Fruit fly (Drosophila melanogaster) whole organism, embryonic: ENCODE data around the gene CG11700.

Source experiments
- Adf1 ChIP-seq: fragments of 200-800 bp; sonication (Bioruptor generic); IDR thresholded peaks from 2 replicates; pipeline ENCODE4 v1.3.6; 2022; ENCODE audit warnings: missing biosample characterization, missing genetic modification characterization
- CG10565 ChIP-seq: fragments of 200-800 bp; sonication (Bioruptor generic); optimal IDR thresholded peaks from 3 replicates; lab custom pipeline; 2016; ENCODE audit warnings: missing biosample characterization, mild to moderate bottlenecking, missing genetic modification characterization
- CG11085 ChIP-seq: fragments of 200-800 bp; sonication (Bioruptor generic); IDR thresholded peaks from 2 replicates; pipeline ENCODE4 v1.3.6; 2022; ENCODE audit warnings: missing biosample characterization, missing genetic modification characterization
- CG12219 ChIP-seq: fragments of 200-800 bp; sonication (Bioruptor generic); optimal IDR thresholded peaks from 3 replicates; lab custom pipeline; 2018; ENCODE audit warnings: missing biosample characterization, mild to moderate bottlenecking, missing genetic modification characterization
- CG12744 ChIP-seq: fragments of 200-800 bp; sonication (Bioruptor generic); optimal IDR thresholded peaks from 2 replicates; lab custom pipeline; 2016; ENCODE audit warnings: missing biosample characterization, missing genetic modification characterization
- CG15696 ChIP-seq: fragments of 200-800 bp; sonication (Bioruptor generic); optimal IDR thresholded peaks from 2 replicates; lab custom pipeline; 2019; ENCODE audit warnings: missing biosample characterization, mild to moderate bottlenecking, missing genetic modification characterization, moderate library complexity
- CG17568 ChIP-seq: fragments of 200-800 bp; sonication (Bioruptor generic); optimal IDR thresholded peaks from 2 replicates; lab custom pipeline; 2018; ENCODE audit warnings: missing biosample characterization, mild to moderate bottlenecking, missing genetic modification characterization, moderate library complexity
- CG17802 ChIP-seq: fragments of 200-800 bp; sonication (Bioruptor generic); optimal IDR thresholded peaks from 2 replicates; lab custom pipeline; 2018; ENCODE audit warnings: missing biosample characterization, mild to moderate bottlenecking, missing genetic modification characterization, moderate library complexity
- CG1832 ChIP-seq: fragments of 200-800 bp; sonication (Bioruptor generic); optimal IDR thresholded peaks from 2 replicates; lab custom pipeline; 2017; ENCODE audit warnings: missing biosample characterization, mild to moderate bottlenecking, missing genetic modification characterization, inconsistent platforms
- CG3163 ChIP-seq: fragments of 200-800 bp; sonication (Bioruptor generic); optimal IDR thresholded peaks from 3 replicates; lab custom pipeline; 2016; ENCODE audit warnings: missing biosample characterization, missing genetic modification characterization
- CG4424 ChIP-seq: fragments of 200-800 bp; sonication (Bioruptor generic); optimal IDR thresholded peaks from 3 replicates; lab custom pipeline; 2016; ENCODE audit warnings: missing biosample characterization, missing genetic modification characterization
- CG4820 ChIP-seq: fragments of 200-800 bp; sonication (Bioruptor generic); optimal IDR thresholded peaks from 3 replicates; lab custom pipeline; 2016; ENCODE audit warnings: missing biosample characterization, missing genetic modification characterization
- CG5180 ChIP-seq: fragments of 200-800 bp; sonication (Bioruptor generic); optimal IDR thresholded peaks from 3 replicates; lab custom pipeline; 2017; ENCODE audit warnings: missing biosample characterization, missing genetic modification characterization, mild to moderate bottlenecking, moderate library complexity, missing genetic modification reagents
- CG8478 ChIP-seq: fragments of >200 bp; optimal IDR thresholded peaks from 2 replicates; lab custom pipeline; 2018
- CG9215 ChIP-seq: fragments of 200-800 bp; sonication (Bioruptor generic); IDR thresholded peaks from 2 replicates; pipeline ENCODE4 v1.3.6; 2022; ENCODE audit warnings: missing biosample characterization, missing genetic modification characterization
- CG9437 ChIP-seq: fragments of 200-800 bp; sonication (Bioruptor generic); optimal IDR thresholded peaks from 2 replicates; lab custom pipeline; 2018; ENCODE audit warnings: missing biosample characterization, mild to moderate bottlenecking, missing genetic modification characterization
- D ChIP-seq, 2 experiments: fragments of 200-800 bp in 1 of 2; fragments of >200 bp in 1 of 2; sonication (Bioruptor generic) in 1 of 2; optimal IDR thresholded peaks; 2 replicates in 1 of 2; 3 replicates in 1 of 2; lab custom pipeline; 2017; ENCODE audit warnings: mild to moderate bottlenecking in 1 of 2, missing biosample characterization in 1 of 2, missing genetic modification characterization in 1 of 2, missing genetic modification reagents in 1 of 2
- E2f2 ChIP-seq: fragments of 200-800 bp; sonication (Bioruptor generic); IDR thresholded peaks from 2 replicates; pipeline ENCODE4 v1.3.6; 2022; ENCODE audit warnings: missing biosample characterization, missing genetic modification characterization
- ERR ChIP-seq: fragments of 200-800 bp; sonication (Bioruptor generic); optimal IDR thresholded peaks from 2 replicates; lab custom pipeline; 2016; ENCODE audit warnings: missing biosample characterization, missing genetic modification characterization
- GATAe ChIP-seq: fragments of 200-800 bp; sonication (Bioruptor generic); conservative IDR thresholded peaks from 2 replicates; pipeline ENCODE4 v1.3.6; 2022; ENCODE audit warnings: missing biosample characterization, missing genetic modification characterization
- Hand ChIP-seq: fragments of 200-800 bp; sonication (Bioruptor generic); optimal IDR thresholded peaks from 2 replicates; lab custom pipeline; 2017; ENCODE audit warnings: mild to moderate bottlenecking, missing biosample characterization, missing genetic modification reagents, missing genetic modification characterization
- Hr3 ChIP-seq: fragments of 200-800 bp; sonication (Bioruptor generic); optimal IDR thresholded peaks from 3 replicates; lab custom pipeline; 2016; ENCODE audit warnings: missing biosample characterization, missing genetic modification characterization
- Hr51 ChIP-seq, 2 experiments: fragments of 200-800 bp; sonication (Bioruptor generic); optimal IDR thresholded peaks; 2 replicates in 1 of 2; 3 replicates in 1 of 2; lab custom pipeline; 2016 to 2018; ENCODE audit warnings: missing biosample characterization in 2 of 2, missing genetic modification characterization in 2 of 2, mild to moderate bottlenecking in 1 of 2, moderate library complexity in 1 of 2
- MESR4 ChIP-seq: fragments of 200-800 bp; sonication (Bioruptor generic); optimal IDR thresholded peaks from 2 replicates; lab custom pipeline; 2018; ENCODE audit warnings: missing biosample characterization, mild to moderate bottlenecking, missing genetic modification characterization, moderate library complexity
- Meics ChIP-seq: fragments of 200-800 bp; sonication (Bioruptor generic); optimal IDR thresholded peaks from 2 replicates; lab custom pipeline; 2017; ENCODE audit warnings: missing biosample characterization, mild to moderate bottlenecking, missing genetic modification characterization
- Myb ChIP-seq: fragments of 200-800 bp; sonication (Bioruptor generic); optimal IDR thresholded peaks from 2 replicates; lab custom pipeline; 2016; ENCODE audit warnings: missing biosample characterization, missing genetic modification characterization
- Opbp ChIP-seq: fragments of 200-800 bp; sonication (Bioruptor generic); IDR thresholded peaks from 3 replicates; pipeline ENCODE4 v1.3.6; 2022; ENCODE audit warnings: missing biosample characterization, missing genetic modification characterization; ENCODE audit not compliant: partially characterized antibody
- Sox100B ChIP-seq: fragments of 200-800 bp; sonication (Bioruptor generic); optimal IDR thresholded peaks from 3 replicates; lab custom pipeline; 2018; ENCODE audit warnings: missing biosample characterization, mild to moderate bottlenecking, missing genetic modification characterization
- Spps ChIP-seq: fragments of 200-800 bp; sonication (Bioruptor generic); optimal IDR thresholded peaks from 2 replicates; lab custom pipeline; 2018; ENCODE audit warnings: missing biosample characterization, mild to moderate bottlenecking, missing genetic modification characterization
- Tbp ChIP-seq: fragments of >200 bp; optimal IDR thresholded peaks from 2 replicates; lab custom pipeline; 2018; ENCODE audit warnings: missing biosample characterization, missing genetic modification characterization
- YL-1 ChIP-seq: fragments of 200-800 bp; sonication (Bioruptor generic); optimal IDR thresholded peaks from 3 replicates; lab custom pipeline; 2017; ENCODE audit warnings: missing biosample characterization, mild to moderate bottlenecking, missing genetic modification characterization
- caup ChIP-seq: fragments of 200-800 bp; sonication (Bioruptor generic); optimal IDR thresholded peaks from 3 replicates; lab custom pipeline; 2017; ENCODE audit warnings: missing biosample characterization, mild to moderate bottlenecking, missing genetic modification characterization, moderate library complexity; ENCODE audit not compliant: severe bottlenecking
- dmrt11E ChIP-seq: fragments of 200-800 bp; sonication (Bioruptor generic); optimal IDR thresholded peaks from 3 replicates; lab custom pipeline; 2018; ENCODE audit warnings: missing biosample characterization, mild to moderate bottlenecking, missing genetic modification characterization, moderate library complexity
- en ChIP-seq: fragments of 200-800 bp; sonication (Bioruptor generic); optimal IDR thresholded peaks from 2 replicates; lab custom pipeline; 2016; ENCODE audit warnings: missing biosample characterization, missing genetic modification characterization
- ewg ChIP-seq: fragments of 200-800 bp; sonication (Bioruptor generic); optimal IDR thresholded peaks from 3 replicates; lab custom pipeline; 2017; ENCODE audit warnings: mild to moderate bottlenecking, missing biosample characterization, missing genetic modification reagents, missing genetic modification characterization
- fd102C ChIP-seq: fragments of 200-800 bp; sonication (Bioruptor generic); optimal IDR thresholded peaks from 2 replicates; lab custom pipeline; 2018; ENCODE audit warnings: missing biosample characterization, mild to moderate bottlenecking, missing genetic modification characterization, moderate library complexity
- grau ChIP-seq: fragments of 200-800 bp; optimal IDR thresholded peaks from 3 replicates; lab custom pipeline; 2019; ENCODE audit warnings: missing biosample characterization, mild to moderate bottlenecking, missing genetic modification characterization, moderate library complexity
- gro ChIP-seq: fragments of 200-800 bp; sonication (Bioruptor generic); optimal IDR thresholded peaks from 2 replicates; lab custom pipeline; 2016; ENCODE audit warnings: missing biosample characterization, missing genetic modification characterization
- jigr1 ChIP-seq: fragments of 200-800 bp; sonication (Bioruptor generic); IDR thresholded peaks from 3 replicates; pipeline ENCODE4 v1.3.6; 2022; ENCODE audit warnings: missing biosample characterization, missing genetic modification characterization
- pita ChIP-seq: fragments of 200-800 bp; sonication (Bioruptor generic); optimal IDR thresholded peaks from 2 replicates; lab custom pipeline; 2017; ENCODE audit warnings: missing biosample characterization, mild to moderate bottlenecking, missing genetic modification characterization
- pum ChIP-seq: fragments of 200-800 bp; sonication (Bioruptor generic); optimal IDR thresholded peaks from 2 replicates; lab custom pipeline; 2016; ENCODE audit warnings: missing biosample characterization, missing genetic modification characterization
- salm ChIP-seq: fragments of 200-800 bp; sonication (Bioruptor generic); optimal IDR thresholded peaks from 2 replicates; lab custom pipeline; 2018; ENCODE audit warnings: missing biosample characterization, mild to moderate bottlenecking, missing genetic modification characterization
- schlank ChIP-seq: fragments of 200-800 bp; sonication (Bioruptor generic); optimal IDR thresholded peaks from 2 replicates; lab custom pipeline; 2018; ENCODE audit warnings: missing biosample characterization, mild to moderate bottlenecking, missing genetic modification characterization
- slp2 ChIP-seq: fragments of 200-800 bp; sonication (Bioruptor generic); optimal IDR thresholded peaks from 2 replicates; lab custom pipeline; 2016; ENCODE audit warnings: missing biosample characterization, missing genetic modification characterization
- tgo ChIP-seq: fragments of 200-800 bp; sonication (Bioruptor generic); IDR thresholded peaks from 3 replicates; pipeline ENCODE4 v1.3.6; 2022; ENCODE audit warnings: missing biosample characterization, missing genetic modification characterization
- trh ChIP-seq: fragments of 200-800 bp; sonication (Bioruptor generic); optimal IDR thresholded peaks from 2 replicates; lab custom pipeline; 2016; ENCODE audit warnings: missing biosample characterization, missing genetic modification characterization
- tx ChIP-seq: fragments of 200-800 bp; sonication (Bioruptor generic); optimal IDR thresholded peaks from 2 replicates; lab custom pipeline; 2016; ENCODE audit warnings: missing biosample characterization, missing genetic modification characterization
- usp ChIP-seq: fragments of >200 bp; optimal IDR thresholded peaks from 2 replicates; lab custom pipeline; 2017; ENCODE audit warnings: missing biosample characterization, missing genetic modification characterization
- zfh1 ChIP-seq: fragments of 200-800 bp; sonication (Bioruptor generic); IDR thresholded peaks from 3 replicates; pipeline ENCODE4 v1.3.6; 2022; ENCODE audit warnings: missing biosample characterization, missing genetic modification characterization

CG11700 gene

DNA sequence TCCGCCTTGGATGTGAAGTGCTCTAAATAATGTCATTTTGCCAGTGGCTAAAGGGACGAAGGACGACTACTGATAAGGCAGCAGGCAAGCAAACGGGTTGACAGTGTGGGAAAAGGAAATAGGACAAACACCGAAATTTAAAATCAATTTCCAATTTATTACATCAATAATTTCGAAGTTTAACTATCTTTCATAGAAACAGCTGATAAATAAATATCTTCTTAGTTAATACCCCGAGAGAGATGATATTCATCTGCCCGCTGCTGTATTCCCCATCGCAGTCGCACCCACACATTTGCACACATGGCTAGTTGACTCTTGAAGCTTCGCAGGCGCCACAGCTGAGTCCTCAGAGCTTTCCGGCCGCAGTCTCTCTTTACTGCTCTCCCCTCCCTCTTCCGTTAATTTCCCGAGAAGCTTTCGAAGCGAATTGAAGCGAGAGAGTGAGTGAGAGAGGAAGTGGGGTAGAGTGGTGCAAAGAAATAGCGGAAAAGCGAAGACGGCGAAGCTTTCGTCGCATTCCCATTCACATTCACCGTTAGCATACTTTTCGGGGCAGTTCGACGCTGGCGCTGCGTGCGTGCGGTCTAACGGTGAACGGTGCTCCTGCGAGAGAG is 33.6 kb upstream of the CG11700 start (continued):
- TF ChIP-seq CG3163 (GFP tag; lab: Kevin White, UChicago) = peak; percentile 7
- TF ChIP-seq Hr3 (GFP tag; lab: Kevin White, UChicago) = peak; percentile 28
- no peak for TF ChIP-seq pita
- TF ChIP-seq MESR4 (GFP tag; lab: Kevin White, UChicago) = no peak
- no peak for TF ChIP-seq salm
- TF ChIP-seq CG4820 (GFP tag; lab: Kevin White, UChicago) = peak; percentile 10
- no peak for TF ChIP-seq fd102C
- peak; percentile 41 for TF ChIP-seq CG4424 (GFP tag; lab: Kevin White, UChicago)
- TF ChIP-seq ERR (GFP tag; lab: Kevin White, UChicago) = no peak
- peak; percentile 64; the same call in 2 of the 3 replicates for TF ChIP-seq zfh1 (GFP tag; lab: Robert Waterston, UW)
- TF ChIP-seq E2f2 (GFP tag; lab: Robert Waterston, UW) = peak; percentile 42; the same call in 1 of the 2 replicates
- TF ChIP-seq slp2 (GFP tag; lab: Kevin White, UChicago) = no peak
- peak; percentile 18 for TF ChIP-seq CG1832
- TF ChIP-seq Hr51 (GFP tag; optimal IDR thresholded peaks at IDR 0.05; lab: Kevin White, UChicago) = peak; percentile 39 to 74
- peak; percentile 51; the same call in 1 of the 2 replicates for TF ChIP-seq CG9215 (GFP tag; lab: Robert Waterston, UW)
- peak; percentile 27 for TF ChIP-seq ewg (GFP tag; lab: Kevin White, UChicago)
- peak; percentile 65 for TF ChIP-seq tgo (GFP tag; lab: Robert Waterston, UW)
- TF ChIP-seq en (GFP tag; lab: Kevin White, UChicago) = no peak
- TF ChIP-seq CG10565 = no peak
- TF ChIP-seq Spps = no peak
- TF ChIP-seq CG9437 (GFP tag; lab: Kevin White, UChicago) = peak; percentile 38
- TF ChIP-seq CG15696 = no peak
- peak; percentile 18; the same call in 1 of the 2 replicates for TF ChIP-seq Adf1 (GFP tag; lab: Robert Waterston, UW)
- no peak for TF ChIP-seq YL-1 (GFP tag; lab: Kevin White, UChicago)
- TF ChIP-seq CG11085 = peak; percentile 50; the same call in 1 of the 2 replicates
- TF ChIP-seq Opbp (GFP tag; lab: Robert Waterston, UW) = no peak
- no peak for TF ChIP-seq CG17802
- no peak for TF ChIP-seq usp
- no peak for TF ChIP-seq dmrt11E (tag; lab: Kevin White, UChicago)
- no peak for TF ChIP-seq CG8478 (lab: Kevin White, UChicago)
- TF ChIP-seq caup (GFP tag; lab: Kevin White, UChicago) = peak; percentile 75
- TF ChIP-seq CG17568 (GFP tag; lab: Kevin White, UChicago) = no peak
- TF ChIP-seq D (optimal IDR thresholded peaks at IDR 0.05; lab: Kevin White, UChicago) = no peak
- peak; percentile 34 for TF ChIP-seq D (GFP tag; optimal IDR thresholded peaks at IDR 0.05; lab: Kevin White, UChicago)
- TF ChIP-seq Myb (GFP tag; lab: Kevin White, UChicago) = no peak
- no peak for TF ChIP-seq Sox100B
- no peak; the same call in 1 of the 2 replicates for TF ChIP-seq GATAe (GFP tag; lab: Robert Waterston, UW)
- TF ChIP-seq CG12219 = peak; percentile 49
- no peak for TF ChIP-seq jigr1 (GFP tag; lab: Robert Waterston, UW)
- no peak for TF ChIP-seq pum (GFP tag; lab: Kevin White, UChicago)
- peak; percentile 79 for TF ChIP-seq Hand (GFP tag; lab: Kevin White, UChicago)
- TF ChIP-seq CG5180 (GFP tag; lab: Kevin White, UChicago) = peak; percentile 23
- no peak for TF ChIP-seq Tbp
- no peak for TF ChIP-seq tx (GFP tag; lab: Kevin White, UChicago)
- peak; percentile 65 for TF ChIP-seq gro (GFP tag; lab: Kevin White, UChicago)
- peak; percentile 80 for TF ChIP-seq Meics (GFP tag; lab: Kevin White, UChicago)
- peak; percentile 21 for TF ChIP-seq CG12744 (GFP tag; lab: Kevin White, UChicago)
- TF ChIP-seq schlank (tag; lab: Kevin White, UChicago) = peak; percentile 49
- TF ChIP-seq trh (GFP tag; lab: Kevin White, UChicago) = no peak
- TF ChIP-seq grau = peak; percentile 66
